Worm (Caenorhabditis elegans) whole organism, mixed stage, embryonic: ENCODE measurements around the gene srh-47.

Source experiments
- M03D4.4 ChIP-seq: sonication (generic microtip); optimal IDR thresholded peaks from 2 replicates; lab custom pipeline; 2017; ENCODE audit warnings: mild to moderate bottlenecking, missing genetic modification characterization, missing compliant biosample characterization
- blmp-1 ChIP-seq: fragments of 150-350 bp; optimal IDR thresholded peaks from 2 replicates; lab custom pipeline; 2014; ENCODE audit warnings: missing biosample characterization, missing genetic modification characterization
- ceh-39 ChIP-seq: fragments of 150-350 bp; optimal IDR thresholded peaks from 2 replicates; lab custom pipeline; 2014; ENCODE audit warnings: missing biosample characterization, missing genetic modification characterization
- ceh-83 ChIP-seq: fragments of 200-800 bp; sonication (Bioruptor generic); optimal IDR thresholded peaks from 2 replicates; lab custom pipeline; 2018; ENCODE audit warnings: mild to moderate bottlenecking, missing genetic modification characterization, missing compliant biosample characterization
- ces-1 ChIP-seq: fragments of 150-350 bp; optimal IDR thresholded peaks from 2 replicates; lab custom pipeline; 2014; ENCODE audit warnings: missing biosample characterization, missing genetic modification reagents, missing genetic modification characterization
- drap-1 ChIP-seq: fragments of 200-800 bp; sonication (Bioruptor generic); optimal IDR thresholded peaks from 3 replicates; lab custom pipeline; 2018; ENCODE audit warnings: mild to moderate bottlenecking, missing genetic modification characterization, missing compliant biosample characterization
- elt-1 ChIP-seq: sonication (generic microtip); optimal IDR thresholded peaks from 2 replicates; lab custom pipeline; 2017; ENCODE audit warnings: missing genetic modification characterization, mild to moderate bottlenecking, missing compliant biosample characterization, antibody characterized with exemption, moderate library complexity, borderline replicate concordance; ENCODE audit not compliant: insufficient read depth
- elt-3 ChIP-seq: fragments of 150-350 bp; optimal IDR thresholded peaks from 2 replicates; lab custom pipeline; 2014; ENCODE audit warnings: missing biosample characterization, missing genetic modification characterization
- flh-1 ChIP-seq: fragments of 200-800 bp; sonication (Bioruptor generic); optimal IDR thresholded peaks from 2 replicates; lab custom pipeline; 2018; ENCODE audit warnings: mild to moderate bottlenecking, missing genetic modification characterization, moderate library complexity, missing compliant biosample characterization
- ham-2 ChIP-seq: fragments of 200-800 bp; sonication (Bioruptor generic); optimal IDR thresholded peaks from 2 replicates; lab custom pipeline; 2018; ENCODE audit warnings: mild to moderate bottlenecking, missing genetic modification characterization, missing compliant biosample characterization
- lin-13 ChIP-seq: fragments of 150-350 bp; optimal IDR thresholded peaks from 2 replicates; lab custom pipeline; 2014; ENCODE audit warnings: missing biosample characterization, missing genetic modification characterization
- lsy-2 ChIP-seq: fragments of 150-350 bp; optimal IDR thresholded peaks from 2 replicates; lab custom pipeline; 2014; ENCODE audit warnings: missing biosample characterization, missing genetic modification characterization
- mab-5 ChIP-seq: fragments of 150-350 bp; optimal IDR thresholded peaks from 2 replicates; lab custom pipeline; 2014; ENCODE audit warnings: missing biosample characterization, missing genetic modification characterization
- mep-1 ChIP-seq: fragments of 150-350 bp; optimal IDR thresholded peaks from 2 replicates; lab custom pipeline; 2017; ENCODE audit warnings: missing biosample characterization, missing genetic modification reagents, missing genetic modification characterization, inconsistent platforms
- mls-2 ChIP-seq: sonication (generic microtip); optimal IDR thresholded peaks from 2 replicates; lab custom pipeline; 2016; ENCODE audit warnings: mild to moderate bottlenecking, missing genetic modification characterization, moderate library complexity, missing compliant biosample characterization
- nhr-12 ChIP-seq: fragments of 150-350 bp; optimal IDR thresholded peaks from 2 replicates; lab custom pipeline; 2014; ENCODE audit warnings: missing biosample characterization, missing genetic modification characterization
- nhr-2 ChIP-seq: fragments of 150-350 bp; optimal IDR thresholded peaks from 2 replicates; lab custom pipeline; 2014; ENCODE audit warnings: missing biosample characterization, missing genetic modification characterization
- nhr-237 ChIP-seq: fragments of 150-350 bp; optimal IDR thresholded peaks from 2 replicates; lab custom pipeline; 2014; ENCODE audit warnings: missing biosample characterization, missing genetic modification characterization
- nhr-76 ChIP-seq: sonication (generic microtip); optimal IDR thresholded peaks from 2 replicates; lab custom pipeline; 2017; ENCODE audit warnings: missing biosample characterization, missing genetic modification characterization
- pha-4 ChIP-seq: fragments of 150-350 bp; optimal IDR thresholded peaks from 2 replicates; lab custom pipeline; 2018; ENCODE audit warnings: missing biosample characterization, missing genetic modification reagents, missing genetic modification characterization
- snpc-4 ChIP-seq: fragments of 150-350 bp; optimal IDR thresholded peaks from 2 replicates; lab custom pipeline; 2014; ENCODE audit warnings: missing biosample characterization, missing genetic modification characterization
- tbx-8 ChIP-seq: fragments of 200-800 bp; sonication (Bioruptor generic); optimal IDR thresholded peaks from 2 replicates; lab custom pipeline; 2018; ENCODE audit warnings: mild to moderate bottlenecking, missing genetic modification characterization, moderate library complexity, missing compliant biosample characterization
- unc-120 ChIP-seq: sonication (generic microtip); optimal IDR thresholded peaks from 2 replicates; lab custom pipeline; 2017; ENCODE audit warnings: missing genetic modification characterization, missing compliant biosample characterization; ENCODE audit not compliant: poor library complexity, severe bottlenecking
- unc-39 ChIP-seq: fragments of 150-350 bp; optimal IDR thresholded peaks from 2 replicates; lab custom pipeline; 2014; ENCODE audit warnings: missing biosample characterization, missing genetic modification characterization
- unc-62 ChIP-seq: fragments of 150-350 bp; optimal IDR thresholded peaks from 2 replicates; lab custom pipeline; 2014; ENCODE audit warnings: missing biosample characterization, missing genetic modification reagents, missing genetic modification characterization
- zip-8 ChIP-seq: fragments of 150-350 bp; optimal IDR thresholded peaks from 2 replicates; lab custom pipeline; 2014; ENCODE audit warnings: missing biosample characterization, missing genetic modification characterization
- ztf-11 ChIP-seq: fragments of 150-350 bp; optimal IDR thresholded peaks from 2 replicates; lab custom pipeline; 2014; ENCODE audit warnings: missing biosample characterization, missing genetic modification characterization

srh-47 gene

DNA sequence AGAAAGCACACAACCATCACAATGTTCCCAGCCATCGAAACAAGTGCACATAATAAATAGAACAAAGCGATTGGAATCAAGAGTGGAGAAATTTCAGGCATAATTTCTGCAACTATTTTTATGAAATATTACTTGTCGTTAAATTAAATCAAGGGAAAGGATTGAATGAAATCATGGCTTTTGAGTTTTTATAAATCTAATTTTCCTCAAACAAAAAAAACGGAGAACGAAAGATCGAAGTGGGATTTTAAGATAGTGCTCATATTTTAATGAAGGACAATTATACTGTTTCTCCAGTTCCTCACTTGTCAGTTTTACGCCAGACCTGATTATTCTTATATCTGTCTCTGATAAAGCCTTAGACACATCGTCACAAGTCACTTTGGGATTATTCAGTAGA is 48.0 kb downstream of the srh-47 start, which contains the start of gene srsx-33:
Gene srsx-33 (minus strand): TSS at position 101 of the 400 bp plus-strand sequence.
- TF ChIP-seq zip-8 (tag; lab: Kevin White, UChicago): no peak
- no peak for TF ChIP-seq mls-2 (tag; lab: Kevin White, UChicago)
- no peak for TF ChIP-seq drap-1 (GFP tag; lab: Kevin White, UChicago)
- no peak for TF ChIP-seq tbx-8 (GFP tag; lab: Kevin White, UChicago)
- TF ChIP-seq mep-1 (tag; lab: Kevin White, UChicago): no peak
- no peak for TF ChIP-seq mab-5 (tag; lab: Kevin White, UChicago)
- TF ChIP-seq ces-1: no peak
- no peak for TF ChIP-seq ceh-83 (GFP tag; lab: Kevin White, UChicago)
- no peak for TF ChIP-seq lsy-2
- TF ChIP-seq nhr-237 (tag; lab: Kevin White, UChicago): no peak
- TF ChIP-seq ham-2 (GFP tag; lab: Kevin White, UChicago): no peak
- no peak for TF ChIP-seq lin-13 (tag; lab: Kevin White, UChicago)

ce11 chrV:11251798-11252197 is 48.6 kb downstream of the srh-47 start:
- TF ChIP-seq elt-1 (tag; lab: Kevin White, UChicago) (no peak), nhr-76 (tag; lab: Kevin White, UChicago) (no peak), elt-3 (tag; lab: Kevin White, UChicago) (no peak), lin-13 (tag; lab: Kevin White, UChicago) (no peak), nhr-2 (no peak), tbx-8 (GFP tag; lab: Kevin White, UChicago) (no peak), ces-1 (no peak), drap-1 (GFP tag; lab: Kevin White, UChicago) (no peak), unc-62 (GFP tag; lab: Kevin White, UChicago) (no peak), ceh-83 (GFP tag; lab: Kevin White, UChicago) (no peak), ham-2 (GFP tag; lab: Kevin White, UChicago) (no peak), zip-8 (tag; lab: Kevin White, UChicago) (no peak), mep-1 (tag; lab: Kevin White, UChicago) (no peak), pha-4 (no peak), unc-39 (tag; lab: Kevin White, UChicago) (no peak), unc-120 (tag; lab: Kevin White, UChicago) (no peak)
- TF ChIP-seq, all 35 proteins: peak for 0

DNA sequence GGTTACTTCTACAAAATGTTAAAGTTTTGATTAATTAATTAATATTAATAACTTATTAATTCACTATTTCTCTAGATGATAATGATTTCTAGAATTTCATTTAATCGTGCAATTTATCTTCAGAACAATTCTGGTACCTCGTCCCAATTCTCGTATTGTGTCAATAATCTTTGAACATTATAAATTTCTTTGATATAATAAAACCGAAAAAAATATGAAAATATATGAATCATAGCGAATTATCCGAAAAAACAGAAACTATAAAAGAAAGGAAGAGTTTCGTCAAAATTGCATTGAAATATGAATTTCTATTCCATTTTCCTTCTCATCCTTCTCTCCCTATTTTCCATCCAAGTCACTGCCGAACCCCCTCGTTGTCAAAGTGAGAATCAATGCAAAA is 49.7 kb downstream of the srh-47 start, which contains the start of gene T19B10.12:
Gene T19B10.12 (plus strand): TSS at position 301 of the 400 bp plus-strand sequence.
- TF ChIP-seq lsy-2 (no peak), mab-5 (tag; lab: Kevin White, UChicago) (no peak), ces-1 (no peak), blmp-1 (tag; lab: Kevin White, UChicago) (no peak), M03D4.4 (no peak), ham-2 (GFP tag; lab: Kevin White, UChicago) (no peak), nhr-2 (no peak), drap-1 (GFP tag; lab: Kevin White, UChicago) (no peak), snpc-4 (tag; lab: Kevin White, UChicago) (no peak), flh-1 (no peak), unc-39 (tag; lab: Kevin White, UChicago) (no peak), ceh-39 (tag; lab: Kevin White, UChicago) (no peak), elt-3 (tag; lab: Kevin White, UChicago) (no peak), lin-13 (tag; lab: Kevin White, UChicago) (no peak), pha-4 (no peak), nhr-12 (no peak), ztf-11 (no peak), nhr-76 (tag; lab: Kevin White, UChicago) (no peak), ceh-83 (GFP tag; lab: Kevin White, UChicago) (no peak), nhr-237 (tag; lab: Kevin White, UChicago) (no peak)
